Fruit fly (Drosophila melanogaster) S2 (cell line): ENCODE measurements around the gene CG13813.

Experiments
- CG8478 ChIP-seq: fragments of >200 bp; optimal IDR thresholded peaks from 2 replicates; lab custom pipeline; 2018
- CTCF ChIP-seq, 2 experiments: fragments of >200 bp; optimal IDR thresholded peaks; 2 replicates each; lab custom pipeline; 2018

- no peak for TF ChIP-seq CG8478 (lab: Kevin White, UChicago)
- TF ChIP-seq CTCF (optimal IDR thresholded peaks at IDR 0.05; lab: Kevin White, UChicago) = no peak
These were observed 48.7 kb upstream of the CG13813 start for dm6 chr3L:20182799-20183198.
